Fruit fly (Drosophila melanogaster) whole organism, wandering third instar larva: ENCODE measurements around the gene Lim1.
A peak's percentile ranks its signal among the peaks of the same experiment; 100 is the strongest.

Experiments
- Abd-B ChIP-seq: fragments of >200 bp; optimal IDR thresholded peaks from 2 replicates; lab custom pipeline; 2017; ENCODE audit warnings: missing biosample characterization, missing genetic modification characterization
- CG32264 ChIP-seq: fragments of 200-800 bp; sonication (Bioruptor generic); optimal IDR thresholded peaks from 2 replicates; lab custom pipeline; 2016; ENCODE audit warnings: missing biosample characterization, missing genetic modification characterization
- CG9705 ChIP-seq: fragments of 200-800 bp; sonication (Bioruptor generic); optimal IDR thresholded peaks from 2 replicates; lab custom pipeline; 2018; ENCODE audit warnings: missing biosample characterization, mild to moderate bottlenecking, missing genetic modification characterization
- CrebA ChIP-seq: fragments of 200-800 bp; sonication (Bioruptor generic); optimal IDR thresholded peaks from 2 replicates; lab custom pipeline; 2016; ENCODE audit warnings: missing biosample characterization, mild to moderate bottlenecking, missing genetic modification characterization, borderline replicate concordance
- Dfd ChIP-seq: fragments of >200 bp; optimal IDR thresholded peaks from 2 replicates; lab custom pipeline; 2017; ENCODE audit warnings: missing biosample characterization, missing genetic modification characterization
- Dif ChIP-seq: fragments of 200-275, 200-300 bp; sonication (Bioruptor generic); optimal IDR thresholded peaks from 2 replicates; lab custom pipeline; 2018; ENCODE audit warnings: missing biosample characterization, missing genetic modification characterization; ENCODE audit not compliant: partially characterized antibody
- GATAd ChIP-seq: sonication (Bioruptor generic); optimal IDR thresholded peaks from 2 replicates; lab custom pipeline; 2016; ENCODE audit warnings: missing biosample characterization, missing genetic modification characterization
- Hr83 ChIP-seq: fragments of 200-300 bp; sonication (Bioruptor generic); optimal IDR thresholded peaks from 2 replicates; lab custom pipeline; 2016; ENCODE audit warnings: missing biosample characterization, mild to moderate bottlenecking, missing genetic modification characterization, moderate library complexity; ENCODE audit not compliant: poor library complexity, severe bottlenecking
- Jra ChIP-seq: sonication (Bioruptor generic); optimal IDR thresholded peaks from 2 replicates; lab custom pipeline; 2016; ENCODE audit warnings: missing biosample characterization, missing genetic modification characterization
- Mio ChIP-seq: sonication (Bioruptor generic); optimal IDR thresholded peaks from 2 replicates; lab custom pipeline; 2016; ENCODE audit warnings: missing biosample characterization, missing genetic modification characterization
- Myc ChIP-seq: fragments of >200 bp; optimal IDR thresholded peaks from 2 replicates; lab custom pipeline; 2017
- OdsH ChIP-seq: fragments of 200-800 bp; sonication (Bioruptor generic); optimal IDR thresholded peaks from 2 replicates; lab custom pipeline; 2016; ENCODE audit warnings: missing biosample characterization, mild to moderate bottlenecking, missing genetic modification characterization
- Rel ChIP-seq, 2 experiments: fragments of 200-800 bp; sonication (Bioruptor generic) in 1 of 2; optimal IDR thresholded peaks; 2 replicates in 1 of 2; 3 replicates in 1 of 2; lab custom pipeline; 2016 to 2019; ENCODE audit warnings: mild to moderate bottlenecking in 2 of 2, missing biosample characterization in 2 of 2, missing genetic modification characterization in 2 of 2, moderate library complexity in 1 of 2
- br ChIP-seq: fragments of 200-800 bp; sonication (Bioruptor generic); optimal IDR thresholded peaks from 2 replicates; lab custom pipeline; 2016; ENCODE audit warnings: missing biosample characterization, missing genetic modification characterization
- dl ChIP-seq, 2 experiments: fragments of 175-275, 200-275 bp in 1 of 2; fragments of 200-275 bp in 1 of 2; sonication (Bioruptor generic); optimal IDR thresholded peaks; lab custom pipeline; 2018; ENCODE audit warnings: mild to moderate bottlenecking in 2 of 2, missing biosample characterization in 2 of 2, missing genetic modification characterization in 2 of 2, moderate library complexity in 2 of 2; ENCODE audit not compliant: partially characterized antibody in 2 of 2, insufficient read depth in 1 of 2
- dmrt93B ChIP-seq: fragments of 200-800 bp; sonication (Bioruptor generic); optimal IDR thresholded peaks from 2 replicates; lab custom pipeline; 2018; ENCODE audit warnings: missing biosample characterization, mild to moderate bottlenecking, missing genetic modification characterization
- dsf ChIP-seq: sonication (Bioruptor generic); optimal IDR thresholded peaks from 2 replicates; lab custom pipeline; 2016; ENCODE audit warnings: missing biosample characterization, missing genetic modification characterization, borderline replicate concordance
- foxo ChIP-seq, 2 experiments: fragments of 200-800 bp; sonication (Bioruptor generic); optimal IDR thresholded peaks; 2 replicates in 1 of 2; 3 replicates in 1 of 2; lab custom pipeline; 2016 to 2017; ENCODE audit warnings: missing biosample characterization in 2 of 2, missing genetic modification characterization in 2 of 2
- h ChIP-seq: fragments of 200-800 bp; sonication (Bioruptor generic); optimal IDR thresholded peaks from 3 replicates; lab custom pipeline; 2016; ENCODE audit warnings: missing biosample characterization, mild to moderate bottlenecking, missing genetic modification characterization
- jim ChIP-seq: fragments of 175-275, 200-325 bp; sonication (Bioruptor generic); optimal IDR thresholded peaks from 2 replicates; lab custom pipeline; 2016; ENCODE audit warnings: missing biosample characterization, mild to moderate bottlenecking, missing genetic modification characterization
- psq ChIP-seq: fragments of 200-800 bp; sonication (Bioruptor generic); optimal IDR thresholded peaks from 3 replicates; lab custom pipeline; 2017; ENCODE audit warnings: missing biosample characterization, mild to moderate bottlenecking, missing genetic modification characterization, moderate library complexity
- rgr ChIP-seq: fragments of 200-800 bp; sonication (Bioruptor generic); optimal IDR thresholded peaks from 3 replicates; lab custom pipeline; 2016; ENCODE audit warnings: missing biosample characterization, mild to moderate bottlenecking, missing genetic modification characterization
- sage ChIP-seq: fragments of 200-800 bp; sonication (Bioruptor generic); optimal IDR thresholded peaks from 2 replicates; lab custom pipeline; 2016; ENCODE audit warnings: missing biosample characterization, mild to moderate bottlenecking, missing genetic modification characterization
- sv ChIP-seq: fragments of 200-800 bp; sonication (Bioruptor generic); optimal IDR thresholded peaks from 3 replicates; lab custom pipeline; 2016; ENCODE audit warnings: missing biosample characterization, missing genetic modification characterization
- tai ChIP-seq: sonication (Bioruptor generic); optimal IDR thresholded peaks from 2 replicates; lab custom pipeline; 2016; ENCODE audit warnings: missing biosample characterization, missing genetic modification characterization
- usp ChIP-seq: fragments of >200 bp; optimal IDR thresholded peaks from 2 replicates; lab custom pipeline; 2017; ENCODE audit warnings: missing biosample characterization, missing genetic modification characterization
- woc ChIP-seq: sonication (Bioruptor generic); optimal IDR thresholded peaks from 2 replicates; lab custom pipeline; 2016; ENCODE audit warnings: missing biosample characterization, mild to moderate bottlenecking, missing genetic modification characterization

Gene Lim1

DNA sequence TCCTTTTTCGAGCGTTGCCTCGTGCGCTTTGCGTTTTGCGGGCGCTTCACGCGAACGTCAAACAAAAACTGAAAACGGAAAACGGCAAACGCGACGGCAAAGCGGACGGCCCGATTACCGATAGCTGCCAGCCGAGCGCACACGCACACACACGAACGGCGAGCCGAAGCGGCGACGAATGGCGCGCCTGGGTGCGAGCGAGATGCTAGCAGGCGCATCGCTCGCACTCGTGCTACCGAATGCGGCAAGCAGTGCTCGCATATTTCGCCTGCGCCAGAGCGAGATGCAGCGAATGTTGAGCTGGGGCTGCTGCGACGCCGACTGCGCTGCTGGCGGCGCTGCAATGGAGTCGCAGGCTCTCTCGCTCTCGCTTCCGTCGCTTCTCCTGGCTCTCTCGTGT is at the start of gene Lim1:
Gene Lim1, minus strand, starts transcription at position 76 of the 400 bp plus-strand sequence.
- no peak for TF ChIP-seq br (GFP tag; lab: Kevin White, UChicago)
- no peak for TF ChIP-seq GATAd (GFP tag; lab: Kevin White, UChicago)
- no peak for TF ChIP-seq h (GFP tag; lab: Kevin White, UChicago)
- TF ChIP-seq Dif (GFP tag; lab: Kevin White, UChicago) = peak; percentile 53
- peak; percentile 62 for TF ChIP-seq psq
- peak in 1 of 2 experiments; percentile 28 for TF ChIP-seq dl (GFP tag; optimal IDR thresholded peaks at IDR 0.05; lab: Kevin White, UChicago; ENCODE audit: insufficient read depth in 1 of 2, partially characterized antibody in 2 of 2)
- TF ChIP-seq Dfd (GFP tag; lab: Kevin White, UChicago) = no peak

- no peak for TF ChIP-seq CG9705 (GFP tag; lab: Kevin White, UChicago)
- no peak for TF ChIP-seq Dif (GFP tag; lab: Kevin White, UChicago)
- no peak for TF ChIP-seq Jra (GFP tag; lab: Kevin White, UChicago)
- no peak for TF ChIP-seq Dfd (GFP tag; lab: Kevin White, UChicago)
Observed at dm6 chrX:8852170-8852569, 46.6 kb upstream of the Lim1 start.

DNA sequence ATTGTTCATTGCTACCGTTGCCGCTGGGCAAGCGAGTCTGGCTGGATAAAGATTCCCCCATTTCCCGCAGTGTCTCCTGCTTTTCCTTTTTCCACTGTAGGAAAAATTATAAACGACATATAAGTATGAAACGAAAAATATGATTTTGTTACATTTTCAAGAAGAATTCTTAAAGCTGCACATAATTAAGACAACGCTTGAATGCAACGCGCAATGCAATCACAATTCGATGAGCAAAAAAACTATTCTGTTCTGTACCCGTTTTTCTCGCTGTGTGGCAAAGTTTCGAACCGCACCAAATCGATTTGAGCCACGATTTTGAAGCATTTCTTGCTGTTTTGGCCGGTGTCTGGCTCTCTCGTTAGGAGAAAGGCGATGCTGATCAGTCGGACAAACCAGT is 38.2 kb upstream of the Lim1 start:
- no peak for TF ChIP-seq h (GFP tag; lab: Kevin White, UChicago)
- no peak for TF ChIP-seq jim (GFP tag; lab: Kevin White, UChicago)
- no peak for TF ChIP-seq Dfd (GFP tag; lab: Kevin White, UChicago)
- TF ChIP-seq CrebA (GFP tag; lab: Kevin White, UChicago) = no peak
- TF ChIP-seq tai (GFP tag; lab: Kevin White, UChicago) = no peak
- no peak for TF ChIP-seq CG32264 (GFP tag; lab: Kevin White, UChicago)
- no peak for TF ChIP-seq sage (GFP tag; lab: Kevin White, UChicago)
- TF ChIP-seq dl (GFP tag; optimal IDR thresholded peaks at IDR 0.05; lab: Kevin White, UChicago; ENCODE audit: insufficient read depth in 1 of 2, partially characterized antibody in 2 of 2) = no peak
- TF ChIP-seq psq = no peak

DNA sequence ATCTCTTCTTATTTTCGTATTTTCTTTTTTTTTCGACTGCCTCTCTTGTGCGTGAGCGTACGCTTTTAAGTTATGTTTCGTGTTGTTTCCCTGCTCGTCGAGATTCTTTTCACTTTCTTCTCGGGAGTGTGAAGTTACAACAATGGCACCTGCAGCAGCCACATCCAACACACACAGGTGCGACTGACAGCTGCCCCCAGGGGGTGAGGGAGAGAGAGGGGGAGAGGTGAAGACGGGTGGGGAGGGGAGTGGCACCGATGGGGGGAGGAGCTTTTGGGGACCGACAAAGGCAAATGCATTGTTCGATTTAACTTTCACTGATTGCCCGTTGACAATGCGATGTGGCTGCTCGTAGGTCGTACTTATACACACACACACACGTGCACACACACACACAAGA is 35.8 kb upstream of the Lim1 start:
- no peak for TF ChIP-seq sv
- TF ChIP-seq dsf (GFP tag; lab: Kevin White, UChicago) = no peak
- TF ChIP-seq Dfd (GFP tag; lab: Kevin White, UChicago) = peak; percentile 94

DNA sequence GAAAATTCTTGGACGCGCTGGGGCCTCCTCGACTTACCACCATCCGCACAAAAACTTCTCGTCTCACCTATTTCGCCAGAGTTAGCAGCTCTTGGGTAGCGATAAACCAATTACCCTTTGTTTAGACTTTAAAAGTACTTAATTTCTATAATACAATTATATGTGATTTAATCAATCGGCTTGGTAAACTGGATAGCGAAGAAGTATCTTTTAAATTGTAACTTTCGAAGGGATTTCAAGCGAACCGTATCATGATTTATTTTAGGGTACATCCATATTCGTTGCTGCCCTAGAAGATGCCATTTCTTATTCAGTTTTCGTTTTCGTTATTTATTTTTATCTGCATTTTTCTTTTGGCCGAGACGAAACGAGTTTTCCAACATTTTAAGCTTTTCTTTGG is 33.8 kb upstream of the Lim1 start:
- TF ChIP-seq rgr (GFP tag; lab: Kevin White, UChicago) (no peak), sage (GFP tag; lab: Kevin White, UChicago) (no peak), Dfd (GFP tag; lab: Kevin White, UChicago) (no peak), Myc (lab: Kevin White, UChicago) (no peak), CrebA (GFP tag; lab: Kevin White, UChicago) (no peak), Abd-B (no peak), tai (GFP tag; lab: Kevin White, UChicago) (no peak), psq (no peak), h (GFP tag; lab: Kevin White, UChicago) (no peak), usp (no peak), dmrt93B (no peak), dl (GFP tag; optimal IDR thresholded peaks at IDR 0.05; lab: Kevin White, UChicago; ENCODE audit: insufficient read depth in 1 of 2, partially characterized antibody in 2 of 2) (no peak), woc (GFP tag; lab: Kevin White, UChicago) (no peak), Jra (GFP tag; lab: Kevin White, UChicago) (no peak), Mio (GFP tag; lab: Kevin White, UChicago) (no peak), br (GFP tag; lab: Kevin White, UChicago) (no peak), OdsH (GFP tag; lab: Kevin White, UChicago) (no peak), foxo (GFP tag; optimal IDR thresholded peaks at IDR 0.05; lab: Kevin White, UChicago) (no peak)

DNA sequence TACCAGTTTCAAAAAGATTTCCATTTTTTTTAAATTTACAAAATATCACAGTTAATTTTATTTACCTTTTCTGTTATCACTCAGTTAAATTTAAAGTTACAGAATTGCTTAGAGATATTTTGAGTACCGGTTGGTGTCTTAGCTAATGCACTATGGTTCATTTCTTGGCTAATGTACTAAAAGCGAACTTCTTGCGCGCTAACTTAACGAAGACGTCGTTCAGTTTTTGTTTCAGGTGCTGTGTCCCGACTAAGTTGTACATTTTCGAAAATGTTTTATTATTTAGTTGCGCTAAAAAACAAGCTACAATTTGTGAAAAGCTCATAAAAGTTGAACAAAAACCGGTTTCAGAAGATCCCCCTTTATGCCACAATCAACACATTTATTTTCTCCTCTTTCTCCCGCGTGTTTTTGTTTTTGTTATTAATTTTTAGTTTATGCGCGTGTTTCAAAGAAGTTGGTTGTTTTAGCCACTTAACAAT is 32.3 kb upstream of the Lim1 start, which contains the start of gene CG12075:
Gene CG12075, plus strand, starts transcription at position 432 of the 482 bp plus-strand sequence.
- TF ChIP-seq dl (GFP tag; optimal IDR thresholded peaks at IDR 0.05; lab: Kevin White, UChicago; ENCODE audit: insufficient read depth in 1 of 2, partially characterized antibody in 2 of 2) = no peak
- TF ChIP-seq Myc (lab: Kevin White, UChicago) = peak; percentile 75
- no peak for TF ChIP-seq Rel (GFP tag; optimal IDR thresholded peaks at IDR 0.05; lab: Kevin White, UChicago)
- TF ChIP-seq Rel (tag; optimal IDR thresholded peaks at IDR 0.05; lab: Kevin White, UChicago) = peak; percentile 77
- no peak for TF ChIP-seq Hr83 (GFP tag; lab: Kevin White, UChicago)
- no peak for TF ChIP-seq dsf (GFP tag; lab: Kevin White, UChicago)
- no peak for TF ChIP-seq Dfd (GFP tag; lab: Kevin White, UChicago)
